Fruit fly (Drosophila melanogaster): ENCODE measurements around the gene PolE1.
A peak's percentile ranks its signal among the peaks of the same experiment; 100 is the strongest.

The PolE1 gene

DNA sequence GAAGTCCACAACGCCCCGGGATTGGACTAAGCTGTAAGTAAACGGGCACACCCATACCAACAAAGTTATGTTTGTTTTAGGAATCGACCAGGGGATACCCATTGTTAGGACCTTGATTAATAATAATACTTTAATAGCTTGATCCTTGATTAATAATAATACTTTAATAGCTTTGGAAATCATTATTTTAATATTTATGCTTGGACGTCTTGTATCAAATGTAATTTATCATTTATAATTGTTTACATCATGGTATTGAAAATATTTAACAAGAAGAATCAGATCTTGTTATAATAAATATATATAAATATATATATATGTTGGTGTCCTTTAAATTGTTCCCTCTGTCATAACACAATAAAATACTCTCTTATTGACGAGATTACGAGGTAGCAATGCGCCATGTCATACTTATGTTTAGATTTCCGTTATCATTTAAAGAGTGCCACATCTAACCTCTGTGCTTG, 9.0 kb downstream of the PolE1 start (continued):
- TF ChIP-seq CG15514 (GFP tag; optimal IDR thresholded peaks at IDR 0.05) = peak; percentile 33
- no peak for TF ChIP-seq Side (GFP tag; optimal IDR thresholded peaks at IDR 0.05)
- peak; percentile 82 for TF ChIP-seq Xbp1 (GFP tag; optimal IDR thresholded peaks at IDR 0.05)
- TF ChIP-seq CG10654 (GFP tag; optimal IDR thresholded peaks at IDR 0.05) = peak; percentile 69
- TF ChIP-seq trem (tag; optimal IDR thresholded peaks at IDR 0.05) = peak; percentile 68
- no peak for TF ChIP-seq Rx (GFP tag; IDR thresholded peaks at IDR 0.05)
- peak; percentile 36 for TF ChIP-seq CG5245 (GFP tag; optimal IDR thresholded peaks at IDR 0.05)
- TF ChIP-seq sisA (GFP tag; IDR thresholded peaks at IDR 0.05) = peak; percentile 43; the same call in 1 of the 2 replicates
- TF ChIP-seq CG32772 (GFP tag; IDR thresholded peaks at IDR 0.05) = peak; percentile 70
- peak; percentile 74 for TF ChIP-seq Usf (GFP tag; optimal IDR thresholded peaks at IDR 0.05)
- TF ChIP-seq CG2678 (tag; optimal IDR thresholded peaks at IDR 0.05) = peak; percentile 81
- peak; percentile 66 for TF ChIP-seq CG9932 (GFP tag; IDR thresholded peaks at IDR 0.05)
- TF ChIP-seq kay (GFP tag; optimal IDR thresholded peaks at IDR 0.05) = peak; percentile 48
- peak; percentile 95 for TF ChIP-seq Sox102F (GFP tag; optimal IDR thresholded peaks at IDR 0.05)
- TF ChIP-seq cato (GFP tag; optimal IDR thresholded peaks at IDR 0.05; ENCODE audit: borderline replicate concordance) = peak; percentile 68
- peak; percentile 27 for TF ChIP-seq CG6765 (GFP tag; optimal IDR thresholded peaks at IDR 0.05)
- no peak for TF ChIP-seq jigr1 (GFP tag; IDR thresholded peaks at IDR 0.05)
- TF ChIP-seq CG43689 (GFP tag; IDR thresholded peaks at IDR 0.05) = peak; percentile 58; the same call in 1 of the 2 replicates
- peak; percentile 92 for TF ChIP-seq oc (tag; optimal IDR thresholded peaks at IDR 0.05)
- TF ChIP-seq CG10267 (tag; optimal IDR thresholded peaks at IDR 0.05) = peak; percentile 71
- TF ChIP-seq chinmo (GFP tag; IDR thresholded peaks at IDR 0.05; ENCODE audit: partially characterized antibody) = no peak
- TF ChIP-seq prd (optimal IDR thresholded peaks at IDR 0.05) = no peak
- peak; percentile 75 for TF ChIP-seq prd (GFP tag; IDR thresholded peaks at IDR 0.05)
- TF ChIP-seq Ptx1 (GFP tag; IDR thresholded peaks at IDR 0.05) = peak; percentile 89
- peak; percentile 62 for TF ChIP-seq psq (GFP tag; optimal IDR thresholded peaks at IDR 0.05)
- peak; percentile 86 for TF ChIP-seq CG32532 (GFP tag; IDR thresholded peaks at IDR 0.05)
- no peak for TF ChIP-seq hb (GFP tag; IDR thresholded peaks at IDR 0.05; ENCODE audit: partially characterized antibody)
- TF ChIP-seq bab2 (GFP tag; optimal IDR thresholded peaks at IDR 0.05) = peak; percentile 11
- TF ChIP-seq CG6175 (GFP tag; IDR thresholded peaks at IDR 0.05) = no peak
- peak; percentile 67 for TF ChIP-seq CG12299 (tag; optimal IDR thresholded peaks at IDR 0.05)
- peak; percentile 46 for TF ChIP-seq Max (GFP tag; optimal IDR thresholded peaks at IDR 0.05)
- TF ChIP-seq CG13287 (GFP tag; IDR thresholded peaks at IDR 0.05; ENCODE audit: partially characterized antibody) = no peak
- TF ChIP-seq CG11696 (GFP tag; IDR thresholded peaks at IDR 0.05) = peak; percentile 49
- TF ChIP-seq CG11093 (GFP tag; IDR thresholded peaks at IDR 0.05) = peak; percentile 57; the same call in 2 of the 3 replicates
- no peak for TF ChIP-seq fru (optimal IDR thresholded peaks at IDR 0.05)
- peak; percentile 87 for TF ChIP-seq odd (GFP tag; optimal IDR thresholded peaks at IDR 0.05)
- peak; percentile 59 for TF ChIP-seq CG3281 (GFP tag; optimal IDR thresholded peaks at IDR 0.05)
- TF ChIP-seq danr (GFP tag; IDR thresholded peaks at IDR 0.05) = 0 out of 2 replicates have a peak, but pooled peaks have one; percentile 14
- no peak for TF ChIP-seq pho (GFP tag; optimal IDR thresholded peaks at IDR 0.05)
- peak; percentile 76 for TF ChIP-seq ATbp (GFP tag; optimal IDR thresholded peaks at IDR 0.05)
- peak; percentile 73 for TF ChIP-seq Med (GFP tag)
- no peak for TF ChIP-seq ems (GFP tag; optimal IDR thresholded peaks at IDR 0.05)
- TF ChIP-seq Abd-B (GFP tag; optimal IDR thresholded peaks at IDR 0.05) = peak; percentile 81
- TF ChIP-seq cg (GFP tag; optimal IDR thresholded peaks at IDR 0.05) = peak; percentile 59
- TF ChIP-seq Hr3 (GFP tag; optimal IDR thresholded peaks at IDR 0.05) = peak; percentile 89
- peak; percentile 30 for TF ChIP-seq nom (GFP tag; optimal IDR thresholded peaks at IDR 0.05)
- TF ChIP-seq CG32767 (GFP tag; IDR thresholded peaks at IDR 0.05) = peak; percentile 87
- TF ChIP-seq CG13624 (GFP tag; optimal IDR thresholded peaks at IDR 0.05) = peak; percentile 28
- TF ChIP-seq CG3407 (GFP tag; optimal IDR thresholded peaks at IDR 0.05) = peak; percentile 66
- peak; percentile 54; the same call in 1 of the 2 replicates for TF ChIP-seq E2f2 (GFP tag; IDR thresholded peaks at IDR 0.05)
- no peak for TF ChIP-seq sna (GFP tag; IDR thresholded peaks at IDR 0.05; ENCODE audit: partially characterized antibody)
